Fruit fly (Drosophila melanogaster): ENCODE measurements around the gene CG42853.

DNA sequence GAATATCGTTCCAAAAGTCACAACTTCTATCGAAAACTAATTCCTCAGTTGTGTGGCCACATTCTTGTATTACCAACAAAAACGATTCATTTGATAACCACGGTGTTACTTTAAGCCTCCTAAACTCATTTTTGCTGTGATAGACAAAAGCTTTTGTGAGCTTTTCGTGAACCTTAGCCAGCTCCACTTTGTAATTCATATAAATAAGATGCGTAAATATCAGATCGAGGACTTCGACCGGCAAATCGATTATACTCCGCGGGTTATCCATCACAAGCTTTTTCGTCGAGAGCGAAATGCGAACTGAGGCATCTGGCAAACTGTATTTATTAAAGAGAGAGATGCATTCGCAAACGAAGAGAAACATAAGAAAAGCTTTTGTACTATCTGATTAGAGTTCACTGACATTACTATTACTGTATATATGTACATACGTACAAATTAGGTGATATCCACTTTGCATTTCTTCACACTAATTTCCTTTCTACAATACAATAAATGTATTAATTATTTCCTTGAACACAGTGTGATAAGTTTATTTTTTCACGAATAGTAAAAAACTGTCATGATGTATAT lies 48.1 kb downstream of the CG42853 start, which contains the start of gene CG44004:
- peak; percentile 18 for TF ChIP-seq kay (GFP tag; ENCODE audit: borderline replicate concordance)
- no peak for TF ChIP-seq pad (GFP tag; optimal IDR thresholded peaks at IDR 0.05)
- TF ChIP-seq ovo (GFP tag; optimal IDR thresholded peaks at IDR 0.05), result no peak
- TF ChIP-seq CG1620 (GFP tag; optimal IDR thresholded peaks at IDR 0.05), result no peak
- TF ChIP-seq Crg-1 (GFP tag; optimal IDR thresholded peaks at IDR 0.05), result no peak
